Fruit fly (Drosophila melanogaster) whole organism: ENCODE data around the gene CG12680.

Experiments used
- CG8478 ChIP-seq: fragments of >200 bp; optimal IDR thresholded peaks from 2 replicates; lab custom pipeline; 2018; ENCODE audit warnings: inconsistent platforms
- Dll ChIP-seq: fragments of >200 bp; optimal IDR thresholded peaks from 2 replicates; lab custom pipeline; 2017
- EcR ChIP-seq, 2 experiments: fragments of >200 bp; optimal IDR thresholded peaks; 2 replicates each; lab custom pipeline; 2017; ENCODE audit warnings: missing biosample characterization in 2 of 2, missing genetic modification characterization in 2 of 2, missing genetic modification reagents in 2 of 2
- pan ChIP-seq: fragments of >200 bp; optimal IDR thresholded peaks from 2 replicates; lab custom pipeline; 2017
- psq ChIP-seq: fragments of >200 bp; optimal IDR thresholded peaks from 2 replicates; lab custom pipeline; 2017
- usp ChIP-seq: fragments of >200 bp; optimal IDR thresholded peaks from 2 replicates; lab custom pipeline; 2017; ENCODE audit warnings: missing biosample characterization, missing genetic modification characterization, mixed read lengths

DNA sequence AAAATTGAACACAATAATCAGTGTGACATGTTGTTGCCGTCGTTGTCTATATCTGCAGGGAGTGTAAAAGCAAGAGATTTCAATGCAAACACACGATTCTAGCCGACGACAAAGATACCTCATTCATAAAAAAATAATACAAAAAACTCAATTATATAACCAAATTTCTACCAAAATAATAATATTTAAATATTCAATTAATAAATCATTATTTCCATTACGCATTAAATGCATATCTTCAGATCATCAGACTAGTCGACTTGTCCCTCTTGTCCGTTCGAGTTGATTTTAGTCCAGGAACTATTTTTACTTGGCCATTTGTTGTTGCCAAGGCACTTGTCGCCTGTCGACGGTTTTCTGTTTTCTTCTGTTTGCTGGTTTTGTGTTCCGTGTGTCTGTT is 22.8 kb downstream of the CG12680 start:
- no peak for TF ChIP-seq usp (GFP tag; lab: Kevin White, UChicago)
- no peak for TF ChIP-seq pan (lab: Kevin White, UChicago)
- TF ChIP-seq Dll (lab: Kevin White, UChicago): no peak
- no peak for TF ChIP-seq CG8478 (lab: Kevin White, UChicago)
- TF ChIP-seq psq: no peak
- no peak for TF ChIP-seq EcR (GFP tag; optimal IDR thresholded peaks at IDR 0.05; lab: Kevin White, UChicago)
